Fruit fly (Drosophila melanogaster): ENCODE results near the gene CG5883.

CG5883 gene

DNA sequence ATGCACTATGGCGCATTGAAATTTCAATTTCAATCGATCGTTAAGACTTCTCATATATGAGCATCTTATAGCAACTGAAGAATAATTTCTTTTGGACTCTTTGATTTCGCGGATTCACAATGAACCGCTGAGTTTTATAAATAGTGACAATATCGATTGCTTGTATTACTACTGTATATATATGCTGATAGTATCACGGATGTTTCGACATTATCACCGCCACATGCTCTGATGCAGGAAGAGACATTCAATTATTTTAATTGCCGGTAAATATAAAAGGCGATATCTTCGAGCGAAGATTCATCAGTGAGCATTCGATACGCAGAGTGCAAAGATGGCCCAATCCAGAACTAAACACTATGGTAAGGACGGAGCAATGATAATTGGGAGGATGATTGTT is 4.9 kb upstream of the CG5883 start, which contains the start of gene CG17826:
CG17826 (plus strand) TSS at position 301 of the 400 bp plus-strand sequence.
- TF ChIP-seq Sin3A (optimal IDR thresholded peaks at IDR 0.05) (no peak), psq (optimal IDR thresholded peaks at IDR 0.05) (no peak), h (optimal IDR thresholded peaks at IDR 0.05) (no peak), Myc (optimal IDR thresholded peaks at IDR 0.05) (no peak), ttk (optimal IDR thresholded peaks at IDR 0.05) (no peak), insv (optimal IDR thresholded peaks at IDR 0.05) (no peak)

dm6 chr3L:11947357-11947756 is 2.7 kb upstream of the CG5883 start, which contains the start of gene CG7252:
Gene CG7252 (plus strand): TSS chr3L:11947675.
- no peak for TF ChIP-seq insv (optimal IDR thresholded peaks at IDR 0.05)
- no peak for TF ChIP-seq Sin3A (optimal IDR thresholded peaks at IDR 0.05)

DNA sequence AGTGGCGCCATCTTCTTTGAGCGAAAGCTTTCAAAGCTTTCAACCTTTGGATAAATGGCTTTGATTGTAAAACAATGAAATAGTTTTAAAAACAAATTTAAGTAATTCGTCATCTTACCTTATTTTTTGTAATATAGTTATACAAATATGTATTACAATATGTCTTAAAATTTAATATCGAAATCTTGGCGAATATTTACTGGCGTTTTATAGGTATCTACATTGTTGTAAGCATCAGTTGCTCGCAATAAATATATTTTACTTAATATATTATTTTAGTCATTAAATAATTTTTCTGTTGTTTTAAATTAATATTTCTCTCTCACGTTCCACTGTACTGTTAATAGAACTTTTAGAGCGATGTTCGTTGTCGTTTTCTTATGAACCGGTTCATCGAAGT is 3.0 kb downstream of the CG5883 start, which contains the start of gene Rpt4R:
Rpt4R (plus strand) TSS at position 301 of the 400 bp plus-strand sequence.
- no peak for TF ChIP-seq Sin3A (optimal IDR thresholded peaks at IDR 0.05)
- TF ChIP-seq psq (optimal IDR thresholded peaks at IDR 0.05), result no peak
- no peak for TF ChIP-seq h (optimal IDR thresholded peaks at IDR 0.05)
- no peak for TF ChIP-seq ttk (optimal IDR thresholded peaks at IDR 0.05)
- no peak for TF ChIP-seq insv (optimal IDR thresholded peaks at IDR 0.05)
- TF ChIP-seq Myc (optimal IDR thresholded peaks at IDR 0.05), result no peak

- TF ChIP-seq h (optimal IDR thresholded peaks at IDR 0.05), result no peak
- no peak for TF ChIP-seq psq (optimal IDR thresholded peaks at IDR 0.05)
- TF ChIP-seq ttk (optimal IDR thresholded peaks at IDR 0.05), result no peak
- no peak for TF ChIP-seq Myc (optimal IDR thresholded peaks at IDR 0.05)
- TF ChIP-seq Sin3A (optimal IDR thresholded peaks at IDR 0.05), result no peak
- no peak for TF ChIP-seq insv (optimal IDR thresholded peaks at IDR 0.05)
These were observed 5.9 kb downstream of the CG5883 start, which contains the start of gene CG44837 for dm6 chr3L:11938716-11939115. Gene CG44837 (minus strand): TSS chr3L:11938872.

DNA sequence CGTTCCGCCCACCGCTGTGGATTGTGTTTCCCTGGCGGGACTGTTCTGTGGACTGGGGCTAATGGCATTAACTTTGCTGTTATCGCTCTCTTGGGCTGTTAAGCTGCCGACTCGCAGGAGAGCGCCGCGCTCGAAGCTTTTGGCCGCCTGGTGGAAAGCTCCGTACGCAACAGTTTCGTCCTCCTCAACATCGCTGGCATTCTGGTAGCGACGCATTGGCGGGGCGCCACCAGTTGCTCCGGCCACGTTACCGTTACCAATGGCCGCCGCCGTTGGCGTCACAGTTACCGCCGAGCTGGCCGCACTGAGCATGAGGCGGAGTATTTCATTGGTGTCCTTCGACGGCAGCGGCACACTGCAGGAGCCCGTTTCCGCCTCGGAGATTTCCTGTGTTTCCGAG is 7.4 kb downstream of the CG5883 start:
- TF ChIP-seq Myc (optimal IDR thresholded peaks at IDR 0.05), result no peak
- no peak for TF ChIP-seq psq (optimal IDR thresholded peaks at IDR 0.05)
- TF ChIP-seq h (optimal IDR thresholded peaks at IDR 0.05), result no peak
- no peak for TF ChIP-seq Sin3A (optimal IDR thresholded peaks at IDR 0.05)
- no peak for TF ChIP-seq ttk (optimal IDR thresholded peaks at IDR 0.05)
- TF ChIP-seq insv (optimal IDR thresholded peaks at IDR 0.05), result no peak

- TF ChIP-seq h (optimal IDR thresholded peaks at IDR 0.05), result no peak
- TF ChIP-seq Myc (optimal IDR thresholded peaks at IDR 0.05), result no peak
- TF ChIP-seq insv (optimal IDR thresholded peaks at IDR 0.05), result no peak
- TF ChIP-seq Sin3A (optimal IDR thresholded peaks at IDR 0.05), result no peak
- no peak for TF ChIP-seq ttk (optimal IDR thresholded peaks at IDR 0.05)
- TF ChIP-seq psq (optimal IDR thresholded peaks at IDR 0.05), result no peak
These were observed 13.0 kb downstream of the CG5883 start for dm6 chr3L:11931619-11932018.

DNA sequence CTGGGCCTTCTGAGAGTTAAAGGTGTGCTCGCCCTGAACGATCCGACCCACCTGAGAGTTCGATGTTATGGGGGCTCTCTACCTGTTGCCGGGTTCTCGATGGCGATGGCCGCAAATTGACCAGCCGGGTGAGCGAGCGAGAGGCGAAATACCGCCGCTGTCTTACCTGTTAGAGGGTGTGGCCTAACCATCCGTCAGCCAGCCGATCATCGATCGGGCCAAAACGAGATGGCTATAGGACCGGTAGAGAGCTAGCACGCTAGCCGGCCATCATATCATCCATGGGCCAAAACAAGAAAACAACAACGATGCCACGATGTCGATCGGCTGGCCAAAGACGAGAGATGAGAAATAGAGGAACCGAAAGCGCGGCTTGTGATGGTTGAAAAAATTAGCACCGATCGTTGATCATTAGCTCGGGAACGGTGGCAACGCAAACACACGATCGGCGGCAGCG is 17.3 kb downstream of the CG5883 start, which contains the start of gene byn:
byn (plus strand) TSS at position 407 of the 457 bp plus-strand sequence.
- TF ChIP-seq insv (optimal IDR thresholded peaks at IDR 0.05), result no peak

- TF ChIP-seq Myc (optimal IDR thresholded peaks at IDR 0.05), result no peak
- TF ChIP-seq ttk (optimal IDR thresholded peaks at IDR 0.05), result no peak
- TF ChIP-seq h (optimal IDR thresholded peaks at IDR 0.05), result no peak
- TF ChIP-seq psq (optimal IDR thresholded peaks at IDR 0.05), result no peak
- TF ChIP-seq Sin3A (optimal IDR thresholded peaks at IDR 0.05), result no peak
- no peak for TF ChIP-seq insv (optimal IDR thresholded peaks at IDR 0.05)
These were observed 19.3 kb downstream of the CG5883 start for dm6 chr3L:11925382-11925781.

DNA sequence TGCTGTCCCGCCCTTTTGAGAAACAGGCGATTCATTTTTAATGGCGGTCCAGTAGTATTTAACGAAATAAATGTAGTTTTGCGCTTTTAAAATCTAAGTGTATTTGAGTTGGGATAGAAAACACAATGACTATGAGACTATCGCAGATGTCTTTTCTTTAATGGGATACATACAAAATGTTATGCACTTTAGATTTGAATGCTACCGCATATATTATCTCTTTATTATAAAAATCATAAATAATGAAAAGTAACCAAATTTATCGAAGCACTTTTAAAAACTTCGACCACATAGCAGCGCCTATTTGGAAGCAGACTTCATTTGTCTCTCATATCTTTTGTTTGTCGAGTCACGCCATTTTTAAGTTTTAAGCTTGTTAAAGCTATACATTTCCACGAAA is 20.0 kb downstream of the CG5883 start, which contains the start of gene SdhAL:
SdhAL (minus strand) TSS at position 101 of the 400 bp plus-strand sequence.
- TF ChIP-seq ttk (optimal IDR thresholded peaks at IDR 0.05) (no peak), Myc (optimal IDR thresholded peaks at IDR 0.05) (no peak), Sin3A (optimal IDR thresholded peaks at IDR 0.05) (no peak), h (optimal IDR thresholded peaks at IDR 0.05) (no peak), insv (optimal IDR thresholded peaks at IDR 0.05) (no peak), psq (optimal IDR thresholded peaks at IDR 0.05) (no peak)

- TF ChIP-seq ttk (optimal IDR thresholded peaks at IDR 0.05) (no peak), h (optimal IDR thresholded peaks at IDR 0.05) (no peak), Sin3A (optimal IDR thresholded peaks at IDR 0.05) (no peak), Myc (optimal IDR thresholded peaks at IDR 0.05) (no peak), insv (optimal IDR thresholded peaks at IDR 0.05) (no peak), psq (optimal IDR thresholded peaks at IDR 0.05) (no peak)
These were observed 23.4 kb downstream of the CG5883 start, which contains the start of gene CG11588 for dm6 chr3L:11921213-11921612. Gene CG11588 (plus strand): TSS chr3L:11921513.

- TF ChIP-seq Myc (optimal IDR thresholded peaks at IDR 0.05) (no peak), insv (optimal IDR thresholded peaks at IDR 0.05) (no peak), ttk (optimal IDR thresholded peaks at IDR 0.05) (no peak), Sin3A (optimal IDR thresholded peaks at IDR 0.05) (no peak), h (optimal IDR thresholded peaks at IDR 0.05) (no peak), psq (optimal IDR thresholded peaks at IDR 0.05) (no peak)
These were observed 26.4 kb downstream of the CG5883 start for dm6 chr3L:11918217-11918616.

DNA sequence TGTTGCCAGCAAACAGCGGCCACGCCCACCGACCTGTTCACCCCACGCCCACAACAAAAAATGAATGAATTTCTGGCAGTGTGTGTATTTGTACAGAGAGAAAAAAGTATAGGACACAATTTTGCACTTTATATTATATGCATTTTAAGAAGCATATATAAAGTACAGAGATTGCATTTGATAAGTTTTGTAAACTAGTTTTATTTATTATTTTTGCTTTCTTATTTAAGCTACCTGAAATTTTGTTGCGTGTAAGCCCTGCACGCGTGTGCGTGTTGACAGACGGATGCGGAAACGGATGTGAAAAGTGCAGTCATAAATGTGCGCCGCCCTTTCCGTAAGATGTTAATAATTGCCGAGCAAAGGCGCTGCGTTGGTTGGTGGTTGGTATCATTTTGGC is 47.9 kb downstream of the CG5883 start:
- TF ChIP-seq Sin3A (optimal IDR thresholded peaks at IDR 0.05) (no peak), h (optimal IDR thresholded peaks at IDR 0.05) (no peak), insv (optimal IDR thresholded peaks at IDR 0.05) (no peak), ttk (optimal IDR thresholded peaks at IDR 0.05) (no peak), psq (optimal IDR thresholded peaks at IDR 0.05) (no peak), Myc (optimal IDR thresholded peaks at IDR 0.05) (no peak)

Data from Kc167 (cell line).